Worm (Caenorhabditis elegans) whole organism, L4 larva: ENCODE measurements around the gene F56B3.4.
A peak's percentile ranks its signal among the peaks of the same experiment; 100 is the strongest.

ENCODE experiments used
- D1046.2 ChIP-seq: fragments of 200-800 bp; sonication (Bioruptor generic); IDR thresholded peaks from 2 replicates; pipeline ENCODE4 v1.3.6; 2022; ENCODE audit warnings: missing genetic modification characterization, missing compliant biosample characterization
- F37D6.2 ChIP-seq: sonication (generic microtip); optimal IDR thresholded peaks from 2 replicates; lab custom pipeline; 2016; ENCODE audit warnings: mild to moderate bottlenecking, missing genetic modification characterization, missing compliant biosample characterization
- F44E2.7 ChIP-seq: fragments of 200-800 bp; sonication (Bioruptor generic); IDR thresholded peaks from 2 replicates; pipeline ENCODE4 v2.1.2; 2022; ENCODE audit warnings: missing genetic modification characterization, missing compliant biosample characterization
- Y5F2A.4 ChIP-seq: fragments of 200-800 bp; sonication (Bioruptor generic); optimal IDR thresholded peaks from 2 replicates; lab custom pipeline; 2018; ENCODE audit warnings: mild to moderate bottlenecking, missing genetic modification characterization, missing compliant biosample characterization
- aha-1 ChIP-seq: fragments of 150-350 bp; peaks from one replicate; lab custom pipeline; 2014; ENCODE audit warnings: missing biosample characterization, missing genetic modification characterization
- aly-2 ChIP-seq: sonication (generic microtip); optimal IDR thresholded peaks from 2 replicates; lab custom pipeline; 2018; ENCODE audit warnings: missing biosample characterization, missing genetic modification characterization
- arid-1 ChIP-seq: fragments of 200-800 bp; sonication (Bioruptor generic); conservative IDR thresholded peaks from 2 replicates; pipeline ENCODE4 v1.3.6; 2022; ENCODE audit warnings: missing genetic modification reagents, missing genetic modification characterization, missing compliant biosample characterization
- ceh-20 ChIP-seq: fragments of 200-800 bp; sonication (Bioruptor generic); IDR thresholded peaks from 2 replicates; pipeline ENCODE4 v1.3.6; 2022; ENCODE audit warnings: missing genetic modification reagents, missing genetic modification characterization, missing compliant biosample characterization
- ceh-28 ChIP-seq: fragments of 150-350 bp; optimal IDR thresholded peaks from 2 replicates; lab custom pipeline; 2014; ENCODE audit warnings: missing biosample characterization, missing genetic modification reagents, missing genetic modification characterization
- ceh-32 ChIP-seq: sonication (generic microtip); optimal IDR thresholded peaks from 2 replicates; lab custom pipeline; 2016; ENCODE audit warnings: mild to moderate bottlenecking, missing genetic modification characterization, missing compliant biosample characterization; ENCODE audit not compliant: poor library complexity
- ceh-82 ChIP-seq: sonication (generic microtip); optimal IDR thresholded peaks from 2 replicates; lab custom pipeline; 2017; ENCODE audit warnings: missing biosample characterization, missing genetic modification characterization
- ces-1 ChIP-seq: fragments of 150-350 bp; sonication (generic microtip); optimal IDR thresholded peaks from 4 replicates; lab custom pipeline; 2014; ENCODE audit warnings: missing biosample characterization, missing genetic modification reagents, missing genetic modification characterization
- cey-2 ChIP-seq: sonication (generic microtip); optimal IDR thresholded peaks from 3 replicates; lab custom pipeline; 2017; ENCODE audit warnings: missing genetic modification characterization, mild to moderate bottlenecking, missing compliant biosample characterization, antibody characterized with exemption, borderline replicate concordance; ENCODE audit not compliant: insufficient read depth
- daf-16 ChIP-seq, 3 experiments: sonication (generic microtip); optimal IDR thresholded peaks; 2 replicates each; lab custom pipeline; 2016 to 2017; ENCODE audit warnings: missing genetic modification characterization in 3 of 3, missing genetic modification reagents in 3 of 3, mild to moderate bottlenecking in 2 of 3, missing compliant biosample characterization in 2 of 3, missing biosample characterization in 1 of 3, moderate library complexity in 1 of 3
- daf-19 ChIP-seq: fragments of 200-800 bp; sonication (Bioruptor generic); conservative IDR thresholded peaks from 2 replicates; pipeline ENCODE4 v1.3.6; 2022; ENCODE audit warnings: missing genetic modification characterization, missing compliant biosample characterization
- daf-8 ChIP-seq: fragments of 200-800 bp; sonication (Bioruptor generic); IDR thresholded peaks from 2 replicates; pipeline ENCODE4 v1.3.6; 2022; ENCODE audit warnings: missing genetic modification characterization, missing compliant biosample characterization
- dmd-8 ChIP-seq: fragments of 200-800 bp; sonication (Bioruptor generic); IDR thresholded peaks from 2 replicates; pipeline ENCODE4 v1.3.6; 2022; ENCODE audit warnings: missing genetic modification characterization, missing compliant biosample characterization
- dmd-9 ChIP-seq: fragments of 200-800 bp; sonication (Bioruptor generic); IDR thresholded peaks from 2 replicates; pipeline ENCODE4 v1.3.6; 2022; ENCODE audit warnings: missing genetic modification reagents, missing genetic modification characterization, missing compliant biosample characterization
- duxl-1 ChIP-seq: sonication (generic microtip); optimal IDR thresholded peaks from 2 replicates; lab custom pipeline; 2016; ENCODE audit warnings: mild to moderate bottlenecking, missing genetic modification characterization, moderate library complexity, missing compliant biosample characterization; ENCODE audit not compliant: poor library complexity
- egl-27 ChIP-seq: sonication (generic microtip); optimal IDR thresholded peaks from 3 replicates; lab custom pipeline; 2017; ENCODE audit warnings: missing biosample characterization, missing genetic modification reagents, missing genetic modification characterization
- egl-43 ChIP-seq: fragments of 200-800 bp; sonication (Bioruptor generic); IDR thresholded peaks from 2 replicates; pipeline ENCODE4 v1.3.6; 2022; ENCODE audit warnings: missing genetic modification reagents, missing genetic modification characterization, missing compliant biosample characterization
- hif-1 ChIP-seq, 2 experiments: sonication (generic microtip); optimal IDR thresholded peaks; 2 replicates each; lab custom pipeline; 2016 to 2017; ENCODE audit warnings: missing compliant biosample characterization in 2 of 2, missing genetic modification characterization in 2 of 2, missing genetic modification reagents in 2 of 2, missing genotype in 2 of 2, mild to moderate bottlenecking in 1 of 2
- hlh-30 ChIP-seq: sonication (generic microtip); optimal IDR thresholded peaks from 2 replicates; lab custom pipeline; 2017; ENCODE audit warnings: antibody characterized with exemption, mild to moderate bottlenecking, missing genetic modification characterization, missing compliant biosample characterization; ENCODE audit not compliant: insufficient read depth
- lin-13 ChIP-seq: fragments of 150-350 bp; optimal IDR thresholded peaks from 2 replicates; lab custom pipeline; 2014; ENCODE audit warnings: missing biosample characterization, missing genetic modification reagents, missing genetic modification characterization
- lin-38 ChIP-seq: fragments of 200-800 bp; sonication (Bioruptor generic); IDR thresholded peaks from 2 replicates; pipeline ENCODE4 v1.3.6; 2022; ENCODE audit warnings: missing genetic modification reagents, missing genetic modification characterization, missing compliant biosample characterization
- lsy-2 ChIP-seq, 2 experiments: fragments of 150-350 bp in 1 of 2; sonication (generic microtip) in 1 of 2; optimal IDR thresholded peaks; 2 replicates each; lab custom pipeline; 2014 to 2017; ENCODE audit warnings: missing biosample characterization in 2 of 2, missing genetic modification characterization in 2 of 2
- mdt-29 ChIP-seq: fragments of 200-800 bp; sonication (Bioruptor generic); IDR thresholded peaks from 2 replicates; pipeline ENCODE4 v1.3.6; 2022; ENCODE audit warnings: missing genetic modification reagents, missing genetic modification characterization, missing compliant biosample characterization
- mep-1 ChIP-seq: fragments of 150-350 bp; sonication (generic microtip); optimal IDR thresholded peaks from 3 replicates; lab custom pipeline; 2014; ENCODE audit warnings: missing biosample characterization, missing genetic modification characterization
- nhr-10 ChIP-seq: fragments of 150-350 bp; optimal IDR thresholded peaks from 2 replicates; lab custom pipeline; 2014; ENCODE audit warnings: missing biosample characterization, missing genetic modification characterization
- nhr-102 ChIP-seq: sonication (generic microtip); optimal IDR thresholded peaks from 2 replicates; lab custom pipeline; 2016; ENCODE audit warnings: mild to moderate bottlenecking, missing genetic modification characterization, moderate library complexity, missing compliant biosample characterization
- nhr-11 ChIP-seq: fragments of 150-350 bp; optimal IDR thresholded peaks from 2 replicates; lab custom pipeline; 2014; ENCODE audit warnings: missing biosample characterization, missing genetic modification characterization
- nhr-41 ChIP-seq: fragments of 200-800 bp; sonication (Bioruptor generic); IDR thresholded peaks from 2 replicates; pipeline ENCODE4 v1.3.6; 2022; ENCODE audit warnings: missing genetic modification reagents, missing genetic modification characterization, missing compliant biosample characterization
- nhr-42 ChIP-seq: fragments of 200-800 bp; sonication (Bioruptor generic); IDR thresholded peaks from 2 replicates; pipeline ENCODE4 v1.3.6; 2022; ENCODE audit warnings: missing genetic modification characterization, missing compliant biosample characterization
- nhr-48 ChIP-seq: sonication (generic microtip); optimal IDR thresholded peaks from 2 replicates; lab custom pipeline; 2016; ENCODE audit warnings: mild to moderate bottlenecking, missing genetic modification characterization, missing compliant biosample characterization
- nhr-6 ChIP-seq: fragments of 150-350 bp; optimal IDR thresholded peaks from 2 replicates; lab custom pipeline; 2014; ENCODE audit warnings: missing biosample characterization, missing genetic modification characterization
- nhr-77 ChIP-seq: fragments of 150-350 bp; optimal IDR thresholded peaks from 2 replicates; lab custom pipeline; 2014; ENCODE audit warnings: missing biosample characterization, missing genetic modification characterization
- pqm-1 ChIP-seq: sonication (generic microtip); optimal IDR thresholded peaks from 2 replicates; lab custom pipeline; 2017; ENCODE audit warnings: missing biosample characterization, missing genetic modification characterization
- sdz-12 ChIP-seq: fragments of 200-800 bp; sonication (Bioruptor generic); optimal IDR thresholded peaks from 2 replicates; lab custom pipeline; 2018; ENCODE audit warnings: mild to moderate bottlenecking, missing genetic modification characterization, missing compliant biosample characterization
- skn-1 ChIP-seq: fragments of 150-350 bp; optimal IDR thresholded peaks from 2 replicates; lab custom pipeline; 2014; ENCODE audit warnings: missing biosample characterization, missing genetic modification characterization
- spr-1 ChIP-seq: sonication (generic microtip); optimal IDR thresholded peaks from 2 replicates; lab custom pipeline; 2016; ENCODE audit warnings: mild to moderate bottlenecking, missing genetic modification characterization, missing compliant biosample characterization
- spr-3 ChIP-seq: fragments of 200-800 bp; sonication (Bioruptor generic); optimal IDR thresholded peaks from 2 replicates; lab custom pipeline; 2018; ENCODE audit warnings: mild to moderate bottlenecking, missing genetic modification characterization, missing compliant biosample characterization
- zag-1 ChIP-seq: fragments of 150-350 bp; optimal IDR thresholded peaks from 2 replicates; lab custom pipeline; 2014; ENCODE audit warnings: missing biosample characterization, missing genetic modification characterization
- zfp-2 ChIP-seq: sonication (generic microtip); optimal IDR thresholded peaks from 2 replicates; lab custom pipeline; 2016; ENCODE audit warnings: mild to moderate bottlenecking, missing genetic modification characterization, missing compliant biosample characterization
- zip-2 ChIP-seq: fragments of 150-350 bp; optimal IDR thresholded peaks from 2 replicates; lab custom pipeline; 2014; ENCODE audit warnings: missing biosample characterization, missing genetic modification characterization
- ztf-11 ChIP-seq: fragments of 150-350 bp; optimal IDR thresholded peaks from 2 replicates; lab custom pipeline; 2014; ENCODE audit warnings: missing biosample characterization, missing genetic modification characterization

F56B3.4 gene

DNA sequence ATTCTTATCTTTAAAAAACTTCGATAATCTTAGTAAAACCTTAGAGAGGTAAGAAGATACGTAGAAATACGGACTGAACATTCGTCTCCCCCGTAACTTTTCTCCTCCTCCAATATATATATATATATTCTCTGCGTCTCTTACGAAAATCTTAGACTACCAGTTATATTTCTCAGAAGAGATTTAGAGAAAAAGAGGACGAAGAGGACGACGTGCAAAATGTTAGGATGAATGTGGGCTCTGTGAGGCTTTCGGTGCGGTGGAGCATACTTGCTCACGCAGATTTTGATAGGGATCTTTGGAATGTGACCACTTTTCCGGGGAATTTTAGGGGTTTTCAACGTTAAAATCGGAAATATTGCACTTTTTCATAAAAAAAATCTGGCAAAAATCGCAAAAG, 34.4 kb upstream of the F56B3.4 start (continued):
- peak; percentile 10 for TF ChIP-seq zip-2 (tag; lab: Kevin White, UChicago)
- no peak for TF ChIP-seq dmd-8 (GFP tag; lab: Robert Waterston, UW)
- no peak for TF ChIP-seq nhr-48 (tag; lab: Kevin White, UChicago)
- no peak for TF ChIP-seq ceh-82 (tag; lab: Kevin White, UChicago)
- no peak for TF ChIP-seq ceh-32 (tag; lab: Kevin White, UChicago)
- no peak for TF ChIP-seq ces-1 (GFP tag; lab: Kevin White, UChicago)
- TF ChIP-seq F44E2.7: no peak
- TF ChIP-seq lin-38 (GFP tag; lab: Robert Waterston, UW): peak; percentile 77
- no peak for TF ChIP-seq ztf-11 (tag; lab: Kevin White, UChicago)
- TF ChIP-seq hlh-30 (tag; lab: Kevin White, UChicago): peak; percentile 64
- no peak for TF ChIP-seq D1046.2 (GFP tag; lab: Robert Waterston, UW)
- no peak for TF ChIP-seq F37D6.2 (tag; lab: Kevin White, UChicago)
- no peak for TF ChIP-seq daf-8 (GFP tag; lab: Robert Waterston, UW)
- TF ChIP-seq arid-1 (GFP tag; lab: Robert Waterston, UW): no peak
- no peak for TF ChIP-seq zfp-2 (tag; lab: Kevin White, UChicago)
- no peak for TF ChIP-seq spr-3 (GFP tag; lab: Kevin White, UChicago)
- no peak for TF ChIP-seq skn-1 (tag; lab: Kevin White, UChicago)
- no peak for TF ChIP-seq nhr-42 (GFP tag; lab: Robert Waterston, UW)
- peak in 1 of 2 experiments; percentile 85 for TF ChIP-seq lsy-2 (tag; optimal IDR thresholded peaks at IDR 0.05; lab: Kevin White, UChicago)
- no peak for TF ChIP-seq daf-19 (GFP tag; lab: Robert Waterston, UW)
- TF ChIP-seq cey-2 (tag; lab: Kevin White, UChicago): no peak
- TF ChIP-seq lin-13 (GFP tag; lab: Kevin White, UChicago): no peak
- TF ChIP-seq mep-1: peak; percentile 73
- TF ChIP-seq ceh-20 (GFP tag; lab: Robert Waterston, UW): no peak
- TF ChIP-seq Y5F2A.4: no peak
- TF ChIP-seq spr-1 (tag; lab: Kevin White, UChicago): no peak
- no peak for TF ChIP-seq nhr-41 (GFP tag; lab: Robert Waterston, UW)
- TF ChIP-seq aha-1: peak; percentile 100
- TF ChIP-seq nhr-6 (tag; lab: Kevin White, UChicago): peak; percentile 18
- TF ChIP-seq zag-1 (tag; lab: Kevin White, UChicago): no peak
- peak; percentile 62 for TF ChIP-seq nhr-11 (tag; lab: Kevin White, UChicago)
- no peak for TF ChIP-seq dmd-9
- TF ChIP-seq hif-1 (tag; optimal IDR thresholded peaks at IDR 0.05; lab: Kevin White, UChicago): peak; percentile 66 to 99
- TF ChIP-seq nhr-10 (tag; lab: Kevin White, UChicago): no peak
- no peak for TF ChIP-seq nhr-102
- TF ChIP-seq ceh-28 (tag; lab: Kevin White, UChicago): no peak
- TF ChIP-seq egl-27: no peak
- no peak for TF ChIP-seq nhr-77
- no peak for TF ChIP-seq mdt-29 (GFP tag; lab: Robert Waterston, UW)
- no peak for TF ChIP-seq egl-43 (GFP tag; lab: Robert Waterston, UW)
- TF ChIP-seq sdz-12: no peak
- no peak for TF ChIP-seq daf-16 (GFP tag; optimal IDR thresholded peaks at IDR 0.05; lab: Kevin White, UChicago)
- TF ChIP-seq daf-16 (tag; optimal IDR thresholded peaks at IDR 0.05; lab: Kevin White, UChicago): no peak
- TF ChIP-seq pqm-1 (tag; lab: Kevin White, UChicago): no peak
- no peak for TF ChIP-seq aly-2
- TF ChIP-seq duxl-1 (tag; lab: Kevin White, UChicago): no peak
- TF ChIP-seq, all 104 proteins: peak for 19
